Worm (Caenorhabditis elegans): ENCODE results near the gene Y62F5A.12.
A peak's percentile ranks its signal among the peaks of the same experiment; 100 is the strongest.

Gene Y62F5A.12

ce11 chrII:11534429-11535099 lies at the start of gene Y62F5A.12:
Gene Y62F5A.12 (minus strand): TSS chrII:11534479.
- TF ChIP-seq hnd-1 (tag; optimal IDR thresholded peaks at IDR 0.05) (peak; percentile 36), pes-1 (GFP tag; IDR thresholded peaks at IDR 0.05) (peak; percentile 86), flt-1 (GFP tag; IDR thresholded peaks at IDR 0.05) (peak; percentile 82), scrt-1 (GFP tag; IDR thresholded peaks at IDR 0.05) (peak; percentile 71; the same call in 1 of the 2 replicates), sea-1 (GFP tag; conservative IDR thresholded peaks at IDR 0.05) (peak; percentile 79), ets-7 (tag; optimal IDR thresholded peaks at IDR 0.05) (peak; percentile 70), hmg-4 (GFP tag; optimal IDR thresholded peaks at IDR 0.05) (peak; percentile 13), ceh-13 (GFP tag; optimal IDR thresholded peaks at IDR 0.05) (peak; percentile 14), tbx-11 (GFP tag; IDR thresholded peaks at IDR 0.05) (peak; percentile 63), tbx-37 (GFP tag; conservative IDR thresholded peaks at IDR 0.05) (peak; percentile 86)

- TF ChIP-seq tbx-11 (GFP tag; IDR thresholded peaks at IDR 0.05) (no peak), hmg-4 (GFP tag; optimal IDR thresholded peaks at IDR 0.05) (no peak), aly-1 (tag; optimal IDR thresholded peaks at IDR 0.05) (no peak), tbx-37 (GFP tag; conservative IDR thresholded peaks at IDR 0.05) (no peak)
Measured at ce11 chrII:11582698-11583097, 48.4 kb upstream of the Y62F5A.12 start, which contains the start of gene ints-7. Gene ints-7 (plus strand): TSS chrII:11582849.

DNA sequence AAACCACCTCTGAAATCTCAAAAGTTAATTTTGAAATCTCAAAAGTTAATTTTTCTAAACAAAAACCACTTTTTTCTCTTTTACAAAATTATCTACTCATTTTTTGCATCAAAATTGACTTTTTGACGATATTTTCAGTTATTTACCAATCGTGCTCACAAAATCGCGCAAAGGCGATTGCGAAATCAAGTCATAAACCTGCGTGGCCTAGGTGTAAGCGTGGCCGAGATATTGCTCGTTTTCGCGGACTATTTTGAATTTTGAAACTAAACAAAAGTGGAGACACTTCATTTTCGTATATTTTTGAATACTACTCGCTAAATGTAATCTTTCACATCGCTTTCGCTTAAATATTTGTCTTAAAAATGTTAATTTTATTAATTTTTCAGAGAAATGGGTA lies 44.0 kb upstream of the Y62F5A.12 start, which contains the start of gene smc-6:
smc-6 (plus strand) TSS at position 390 of the 400 bp plus-strand sequence.
- no peak for TF ChIP-seq scrt-1 (GFP tag; IDR thresholded peaks at IDR 0.05)
- TF ChIP-seq F13C5.2 (tag; optimal IDR thresholded peaks at IDR 0.05), result no peak
- no peak for TF ChIP-seq pes-1 (GFP tag; IDR thresholded peaks at IDR 0.05)
- no peak for TF ChIP-seq tbx-37 (GFP tag; conservative IDR thresholded peaks at IDR 0.05)
- TF ChIP-seq aly-1 (tag; optimal IDR thresholded peaks at IDR 0.05), result no peak
- TF ChIP-seq ama-1 (optimal IDR thresholded peaks at IDR 0.05), result no peak
- no peak for TF ChIP-seq hmg-4 (GFP tag; optimal IDR thresholded peaks at IDR 0.05)

ce11 chrII:11577861-11578260 lies 43.6 kb upstream of the Y62F5A.12 start:
- TF ChIP-seq hmg-4 (GFP tag; optimal IDR thresholded peaks at IDR 0.05) (no peak), F13C5.2 (tag; optimal IDR thresholded peaks at IDR 0.05) (no peak), tbx-11 (GFP tag; IDR thresholded peaks at IDR 0.05) (no peak), sea-1 (GFP tag; conservative IDR thresholded peaks at IDR 0.05) (no peak), hmbx-1 (tag; optimal IDR thresholded peaks at IDR 0.05) (no peak), tra-4 (tag; optimal IDR thresholded peaks at IDR 0.05) (no peak), scrt-1 (GFP tag; IDR thresholded peaks at IDR 0.05) (no peak), ets-7 (tag; optimal IDR thresholded peaks at IDR 0.05) (no peak), ceh-36 (tag; optimal IDR thresholded peaks at IDR 0.05) (no peak), ama-1 (optimal IDR thresholded peaks at IDR 0.05) (no peak), ceh-13 (GFP tag; optimal IDR thresholded peaks at IDR 0.05) (no peak), hnd-1 (tag; optimal IDR thresholded peaks at IDR 0.05) (no peak), flt-1 (GFP tag; IDR thresholded peaks at IDR 0.05) (no peak), B0310.2 (tag; optimal IDR thresholded peaks at IDR 0.05) (no peak), aly-1 (tag; optimal IDR thresholded peaks at IDR 0.05) (no peak)

ce11 chrII:11577397-11577796 lies 43.1 kb upstream of the Y62F5A.12 start, which contains the start of gene pcs-1:
Gene pcs-1 (minus strand): TSS chrII:11577740.
- TF ChIP-seq hmbx-1 (tag; optimal IDR thresholded peaks at IDR 0.05) (no peak), ceh-13 (GFP tag; optimal IDR thresholded peaks at IDR 0.05) (no peak), flt-1 (GFP tag; IDR thresholded peaks at IDR 0.05) (no peak), pes-1 (GFP tag; IDR thresholded peaks at IDR 0.05) (no peak), tra-4 (tag; optimal IDR thresholded peaks at IDR 0.05) (no peak), ceh-36 (tag; optimal IDR thresholded peaks at IDR 0.05) (no peak), hnd-1 (tag; optimal IDR thresholded peaks at IDR 0.05) (no peak), ets-7 (tag; optimal IDR thresholded peaks at IDR 0.05) (no peak), scrt-1 (GFP tag; IDR thresholded peaks at IDR 0.05) (no peak), ama-1 (optimal IDR thresholded peaks at IDR 0.05) (no peak), aly-1 (tag; optimal IDR thresholded peaks at IDR 0.05) (no peak), sea-1 (GFP tag; conservative IDR thresholded peaks at IDR 0.05) (no peak), tbx-37 (GFP tag; conservative IDR thresholded peaks at IDR 0.05) (no peak), B0310.2 (tag; optimal IDR thresholded peaks at IDR 0.05) (no peak), hmg-4 (GFP tag; optimal IDR thresholded peaks at IDR 0.05) (no peak), tbx-11 (GFP tag; IDR thresholded peaks at IDR 0.05) (no peak), F13C5.2 (tag; optimal IDR thresholded peaks at IDR 0.05) (no peak)

DNA sequence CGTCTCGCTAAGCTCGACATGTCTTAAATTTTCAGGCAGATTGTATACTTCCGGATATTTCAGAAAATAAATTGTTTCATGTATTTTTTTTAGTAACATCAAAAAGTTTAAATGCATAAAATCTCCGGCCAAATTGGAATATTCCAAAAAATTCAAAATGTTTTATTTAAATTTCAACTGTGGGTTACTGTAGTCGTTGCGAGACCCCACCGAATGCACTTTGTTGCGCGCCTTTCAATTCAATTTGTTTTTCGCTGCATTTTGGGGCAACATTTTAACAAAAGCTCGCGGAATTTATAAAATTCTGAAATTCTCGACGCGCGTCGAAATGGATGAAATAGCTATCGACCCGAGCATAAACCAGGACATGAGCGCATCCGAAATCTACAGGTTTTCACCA lies 38.7 kb upstream of the Y62F5A.12 start, which contains the start of gene F54D5.2:
F54D5.2 (plus strand) TSS at position 237 of the 400 bp plus-strand sequence.
- no peak for TF ChIP-seq ama-1 (optimal IDR thresholded peaks at IDR 0.05)
- TF ChIP-seq aly-1 (tag; optimal IDR thresholded peaks at IDR 0.05), result no peak
- no peak for TF ChIP-seq ets-7 (tag; optimal IDR thresholded peaks at IDR 0.05)
- no peak for TF ChIP-seq tbx-37 (GFP tag; conservative IDR thresholded peaks at IDR 0.05)

DNA sequence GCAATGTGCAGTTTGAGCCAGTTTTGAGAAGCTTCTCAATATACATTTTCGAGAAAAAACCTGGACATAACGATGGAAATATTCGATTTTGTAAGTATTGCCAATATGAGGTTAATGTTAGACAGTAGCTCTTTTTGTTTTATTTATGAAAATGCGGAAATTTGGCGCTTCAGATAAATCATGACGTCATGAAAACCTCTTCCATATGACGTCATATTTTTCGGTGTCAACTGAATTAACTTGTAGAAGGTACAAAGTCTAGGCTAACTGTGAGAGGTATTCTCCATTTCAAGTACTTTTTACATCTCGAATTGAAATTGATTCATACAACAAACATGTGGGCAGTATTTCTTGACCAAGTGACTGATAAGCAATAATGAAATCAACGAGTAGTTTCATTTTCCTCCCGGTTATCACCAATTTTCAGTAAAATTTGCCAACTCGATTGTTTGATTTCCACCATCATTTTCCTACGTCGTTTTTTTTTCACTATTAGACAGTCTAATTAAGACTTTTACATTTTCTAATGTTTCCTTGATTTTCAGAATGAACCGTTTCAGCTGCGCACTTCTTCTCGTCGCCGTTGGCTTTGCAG lies 37.1 kb upstream of the Y62F5A.12 start, which contains the start of gene F54D5.3:
F54D5.3 (plus strand) TSS at position 546 of the 595 bp plus-strand sequence.
- TF ChIP-seq hmg-4 (GFP tag; optimal IDR thresholded peaks at IDR 0.05) (no peak), tbx-37 (GFP tag; conservative IDR thresholded peaks at IDR 0.05) (no peak), flt-1 (GFP tag; IDR thresholded peaks at IDR 0.05) (no peak), hmbx-1 (tag; optimal IDR thresholded peaks at IDR 0.05) (no peak), F13C5.2 (tag; optimal IDR thresholded peaks at IDR 0.05) (no peak), hnd-1 (tag; optimal IDR thresholded peaks at IDR 0.05) (no peak), ets-7 (tag; optimal IDR thresholded peaks at IDR 0.05) (no peak), tbx-11 (GFP tag; IDR thresholded peaks at IDR 0.05) (no peak), pes-1 (GFP tag; IDR thresholded peaks at IDR 0.05) (no peak), scrt-1 (GFP tag; IDR thresholded peaks at IDR 0.05) (no peak), aly-1 (tag; optimal IDR thresholded peaks at IDR 0.05) (no peak), ceh-36 (tag; optimal IDR thresholded peaks at IDR 0.05) (no peak)

All from whole organism, early embryonic.